Fruit fly (Drosophila melanogaster): ENCODE data around the gene X11Lbeta.

The X11Lbeta gene

DNA sequence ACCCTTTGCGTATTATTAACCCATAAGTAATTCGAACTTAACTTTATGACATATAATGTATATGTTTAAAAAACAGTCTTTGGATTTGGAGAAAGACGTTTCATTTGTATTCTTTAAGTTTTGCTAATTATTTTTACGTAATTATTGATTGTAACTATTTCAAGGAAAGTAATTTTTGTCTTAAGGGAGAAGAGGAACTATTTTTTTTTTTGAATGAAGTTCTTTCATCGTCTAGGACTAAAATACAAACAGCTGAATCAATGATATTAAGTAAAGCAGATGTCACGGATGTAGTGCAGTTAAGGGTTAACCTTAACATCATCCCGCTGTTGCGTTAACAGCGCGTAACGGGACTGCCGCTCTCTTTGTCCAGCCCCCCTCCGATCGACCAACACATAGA lies 1.3 kb downstream of the X11Lbeta start (continued):
- TF ChIP-seq danr (GFP tag; IDR thresholded peaks at IDR 0.05) = no peak
- TF ChIP-seq lmd (GFP tag; IDR thresholded peaks at IDR 0.05) = peak; percentile 27; the same call in 1 of the 2 replicates
- TF ChIP-seq CG3281 (GFP tag; optimal IDR thresholded peaks at IDR 0.05) = peak; percentile 62
- TF ChIP-seq Hey (tag; optimal IDR thresholded peaks at IDR 0.05) = no peak
- peak; percentile 3 for TF ChIP-seq CG16815 (GFP tag; optimal IDR thresholded peaks at IDR 0.05)
- TF ChIP-seq kay (GFP tag; optimal IDR thresholded peaks at IDR 0.05) = no peak
- TF ChIP-seq grn (GFP tag; optimal IDR thresholded peaks at IDR 0.05) = no peak
- peak; percentile 40 for TF ChIP-seq CG8388 (GFP tag; optimal IDR thresholded peaks at IDR 0.05)
- TF ChIP-seq CG9437 (GFP tag; optimal IDR thresholded peaks at IDR 0.05) = peak; percentile 44
- TF ChIP-seq trh (GFP tag; optimal IDR thresholded peaks at IDR 0.05) = no peak
- no peak for TF ChIP-seq Usf (GFP tag; optimal IDR thresholded peaks at IDR 0.05)
- peak; percentile 47; the same call in 2 of the 3 replicates for TF ChIP-seq row (GFP tag; IDR thresholded peaks at IDR 0.05)
- TF ChIP-seq Oaz (GFP tag; IDR thresholded peaks at IDR 0.05) = no peak
- no peak for TF ChIP-seq bbx (GFP tag; IDR thresholded peaks at IDR 0.05; ENCODE audit: partially characterized antibody)
- no peak for TF ChIP-seq CG14667 (GFP tag; IDR thresholded peaks at IDR 0.05)
- peak; percentile 10 for TF ChIP-seq Camta (GFP tag; optimal IDR thresholded peaks at IDR 0.05)
- TF ChIP-seq cas (GFP tag; IDR thresholded peaks at IDR 0.05) = no peak
- TF ChIP-seq chn (GFP tag; optimal IDR thresholded peaks at IDR 0.05) = peak; percentile 1
- TF ChIP-seq nerfin-2 (GFP tag; IDR thresholded peaks at IDR 0.05; ENCODE audit: partially characterized antibody) = no peak
- TF ChIP-seq CG1792 (GFP tag; optimal IDR thresholded peaks at IDR 0.05) = no peak
- 0 out of 2 replicates have a peak, but pooled peaks have one; percentile 35 for TF ChIP-seq CG17328 (GFP tag; IDR thresholded peaks at IDR 0.05)
- no peak for TF ChIP-seq CG14965 (GFP tag; optimal IDR thresholded peaks at IDR 0.05; ENCODE audit: borderline replicate concordance)
- no peak for TF ChIP-seq Opbp (GFP tag; IDR thresholded peaks at IDR 0.05; ENCODE audit: partially characterized antibody)
- TF ChIP-seq CG9727 (GFP tag; optimal IDR thresholded peaks at IDR 0.05) = peak; percentile 69
- peak; percentile 12 for TF ChIP-seq Dip3 (GFP tag; optimal IDR thresholded peaks at IDR 0.05)
- no peak for TF ChIP-seq CG8290 (GFP tag; optimal IDR thresholded peaks at IDR 0.05)
- TF ChIP-seq CG8290 (tag; optimal IDR thresholded peaks at IDR 0.05) = no peak
- TF ChIP-seq tin (GFP tag; optimal IDR thresholded peaks at IDR 0.05) = peak; percentile 42
- no peak for TF ChIP-seq btn (GFP tag; optimal IDR thresholded peaks at IDR 0.05)
- TF ChIP-seq jumu (GFP tag; optimal IDR thresholded peaks at IDR 0.05) = no peak
- TF ChIP-seq CG32532 (GFP tag; IDR thresholded peaks at IDR 0.05) = no peak
- no peak for TF ChIP-seq pita (GFP tag; optimal IDR thresholded peaks at IDR 0.05)
- TF ChIP-seq BEAF-32 (GFP tag; optimal IDR thresholded peaks at IDR 0.05) = no peak
- TF ChIP-seq Lhr (GFP tag; optimal IDR thresholded peaks at IDR 0.05) = no peak
- no peak for TF ChIP-seq sd (tag; optimal IDR thresholded peaks at IDR 0.05)
- peak; percentile 59 for TF ChIP-seq grau (tag; optimal IDR thresholded peaks at IDR 0.05)
- peak in 1 of 2 experiments; percentile 63 for TF ChIP-seq Hr51 (GFP tag; optimal IDR thresholded peaks at IDR 0.05)
- no peak for TF ChIP-seq MESR4 (GFP tag; optimal IDR thresholded peaks at IDR 0.05)
- peak; percentile 51 for TF ChIP-seq caup (GFP tag; optimal IDR thresholded peaks at IDR 0.05; ENCODE audit: severe bottlenecking)
- TF ChIP-seq bab2 (GFP tag; optimal IDR thresholded peaks at IDR 0.05) = peak; percentile 30
- no peak for TF ChIP-seq zen (tag; optimal IDR thresholded peaks at IDR 0.05)
- TF ChIP-seq CG13424 (tag; optimal IDR thresholded peaks at IDR 0.05) = peak; percentile 55
- no peak for TF ChIP-seq pnt (GFP tag; optimal IDR thresholded peaks at IDR 0.05)
- no peak for TF ChIP-seq hbn (GFP tag; IDR thresholded peaks at IDR 0.05; ENCODE audit: partially characterized antibody)
- TF ChIP-seq Dll (GFP tag; IDR thresholded peaks at IDR 0.05; ENCODE audit: partially characterized antibody) = no peak
- TF ChIP-seq CG12942 (GFP tag; optimal IDR thresholded peaks at IDR 0.05) = peak; percentile 11
- TF ChIP-seq mirr (GFP tag; optimal IDR thresholded peaks at IDR 0.05) = no peak
- peak; percentile 66 for TF ChIP-seq CG30403 (GFP tag; optimal IDR thresholded peaks at IDR 0.05)
- TF ChIP-seq sob (GFP tag; IDR thresholded peaks at IDR 0.05) = no peak
- no peak for TF ChIP-seq lbe (GFP tag; optimal IDR thresholded peaks at IDR 0.05)
- TF ChIP-seq CG17359 (tag; optimal IDR thresholded peaks at IDR 0.05) = peak; percentile 47
